Fruit fly (Drosophila melanogaster): Measurements from ENCODE around the gene CG17597.
A peak's percentile ranks its signal among the peaks of the same experiment; 100 is the strongest.

The CG17597 gene

DNA sequence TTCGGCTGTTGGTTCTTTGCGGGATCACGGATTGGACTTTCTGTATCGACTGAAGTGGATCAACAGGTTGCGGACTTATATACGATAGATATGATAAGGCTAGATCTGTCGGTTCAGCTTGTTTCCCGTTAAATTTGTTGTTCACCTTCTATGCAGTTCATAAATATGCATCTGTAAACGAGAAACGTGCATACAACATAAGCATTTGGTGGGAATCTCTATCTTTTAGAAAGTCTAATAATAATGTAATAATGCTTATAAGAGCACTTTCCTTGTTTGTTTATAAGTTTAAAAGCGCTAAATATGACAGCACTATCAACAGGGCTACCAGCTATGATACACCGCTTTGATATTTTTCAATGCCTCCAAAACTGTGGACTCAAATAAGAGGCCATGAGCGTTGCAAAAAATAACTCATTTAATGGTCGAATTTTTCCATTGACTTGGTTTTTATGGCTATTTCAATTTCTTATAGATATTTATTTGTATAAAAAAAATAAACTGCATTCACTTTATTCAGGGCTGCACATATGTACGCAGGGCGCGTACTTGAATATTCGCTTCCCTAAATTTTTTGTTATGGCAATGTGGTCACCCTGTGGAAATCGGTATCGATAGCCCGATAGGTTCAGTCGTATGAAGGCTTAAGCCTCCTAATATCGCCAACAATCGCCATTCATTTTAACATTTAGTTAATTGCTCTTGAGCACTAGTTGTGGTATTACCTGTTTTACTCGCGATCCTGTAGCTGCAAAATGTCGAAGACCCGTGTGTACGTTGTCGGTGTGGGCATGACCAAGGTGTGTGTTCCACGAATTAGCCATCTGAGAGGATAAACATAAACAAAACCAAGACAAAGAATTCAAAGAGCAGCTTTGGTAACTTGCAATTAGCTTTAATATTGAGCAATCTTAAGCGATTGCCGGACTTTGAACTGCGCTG lies at the start of gene CG17597, which contains the start of gene ScpX (continued):
- peak; percentile 65 for TF ChIP-seq CG3838 (GFP tag; optimal IDR thresholded peaks at IDR 0.05)
- TF ChIP-seq Fer1 (GFP tag; optimal IDR thresholded peaks at IDR 0.05) = peak; percentile 49
- TF ChIP-seq CG12659 (GFP tag; optimal IDR thresholded peaks at IDR 0.05) = peak; percentile 81
- peak; percentile 16; the same call in 1 of the 3 replicates for TF ChIP-seq croc (GFP tag; conservative IDR thresholded peaks at IDR 0.05)
- peak; percentile 84 for TF ChIP-seq CG17361 (GFP tag; IDR thresholded peaks at IDR 0.05)
- no peak for TF ChIP-seq chm (GFP tag; IDR thresholded peaks at IDR 0.05)
- peak; percentile 71 for TF ChIP-seq Ptx1 (GFP tag; IDR thresholded peaks at IDR 0.05)
- TF ChIP-seq disco-r (GFP tag; optimal IDR thresholded peaks at IDR 0.05) = peak; percentile 28
- no peak; the same call in 1 of the 2 replicates for TF ChIP-seq CG17328 (GFP tag; IDR thresholded peaks at IDR 0.05)
- TF ChIP-seq gsb-n (tag; optimal IDR thresholded peaks at IDR 0.05) = peak; percentile 24
- peak; percentile 82 for TF ChIP-seq CG14710 (tag; optimal IDR thresholded peaks at IDR 0.05)
- peak; percentile 60 for TF ChIP-seq CG15696 (tag; optimal IDR thresholded peaks at IDR 0.05)
- peak; percentile 63 for TF ChIP-seq CG18599 (GFP tag; optimal IDR thresholded peaks at IDR 0.05)
- TF ChIP-seq Myb (GFP tag; optimal IDR thresholded peaks at IDR 0.05) = peak; percentile 27
- TF ChIP-seq E2f2 (GFP tag; IDR thresholded peaks at IDR 0.05) = peak; percentile 92
- TF ChIP-seq CG15011 (GFP tag; optimal IDR thresholded peaks at IDR 0.05) = peak; percentile 39
- TF ChIP-seq exex (tag; optimal IDR thresholded peaks at IDR 0.05) = peak; percentile 26
- 0 out of 2 replicates have a peak, but pooled peaks have one; percentile 4 for TF ChIP-seq Gsc (GFP tag; IDR thresholded peaks at IDR 0.05)
- TF ChIP-seq CG18476 (GFP tag; optimal IDR thresholded peaks at IDR 0.05) = peak; percentile 68
- 0 out of 3 replicates have a peak, but pooled peaks have one; percentile 16 for TF ChIP-seq Mrtf (GFP tag; IDR thresholded peaks at IDR 0.05)
- TF ChIP-seq ssp (GFP tag; IDR thresholded peaks at IDR 0.05) = peak; percentile 41
- TF ChIP-seq Hmr (GFP tag; optimal IDR thresholded peaks at IDR 0.05) = peak; percentile 63
- peak; percentile 45 for TF ChIP-seq CG6854 (GFP tag; optimal IDR thresholded peaks at IDR 0.05)
- peak; percentile 74 for TF ChIP-seq MESR4 (GFP tag; optimal IDR thresholded peaks at IDR 0.05)
- no peak for TF ChIP-seq trh (GFP tag; optimal IDR thresholded peaks at IDR 0.05)
- TF ChIP-seq CG42726 (GFP tag; IDR thresholded peaks at IDR 0.05; ENCODE audit: partially characterized antibody) = peak; percentile 73
- TF ChIP-seq CG6175 (GFP tag; IDR thresholded peaks at IDR 0.05) = no peak
- no peak for TF ChIP-seq CG8089 (GFP tag; optimal IDR thresholded peaks at IDR 0.05)
- TF ChIP-seq CG1233 (GFP tag; optimal IDR thresholded peaks at IDR 0.05) = peak; percentile 38
- peak; percentile 59 for TF ChIP-seq Nf-YC (tag; optimal IDR thresholded peaks at IDR 0.05)
- peak; percentile 48; the same call in 3 of the 4 replicates for TF ChIP-seq Gug (GFP tag; IDR thresholded peaks at IDR 0.05)
- no peak for TF ChIP-seq Jarid2 (GFP tag; optimal IDR thresholded peaks at IDR 0.05)
- TF ChIP-seq phol (tag; optimal IDR thresholded peaks at IDR 0.05) = peak; percentile 67
- peak; percentile 90 for TF ChIP-seq HLH4C (GFP tag; IDR thresholded peaks at IDR 0.05; ENCODE audit: partially characterized antibody)
- no peak for TF ChIP-seq CG3726 (GFP tag; IDR thresholded peaks at IDR 0.05)
- TF ChIP-seq HLHmδ (GFP tag; optimal IDR thresholded peaks at IDR 0.05) = peak; percentile 14
- no peak for TF ChIP-seq CG10274 (GFP tag; optimal IDR thresholded peaks at IDR 0.05)
- TF ChIP-seq maf-S (GFP tag; optimal IDR thresholded peaks at IDR 0.05) = peak; percentile 60
- TF ChIP-seq ci (GFP tag; IDR thresholded peaks at IDR 0.05) = peak; percentile 59; the same call in 1 of the 3 replicates
- TF ChIP-seq NFAT (GFP tag; IDR thresholded peaks at IDR 0.05) = no peak; the same call in 1 of the 2 replicates
- TF ChIP-seq wdn (GFP tag; IDR thresholded peaks at IDR 0.05) = 0 out of 2 replicates have a peak, but pooled peaks have one; percentile 17
- TF ChIP-seq Antp (GFP tag; optimal IDR thresholded peaks at IDR 0.05) = peak; percentile 53
- peak; percentile 93 for TF ChIP-seq Dref (GFP tag; IDR thresholded peaks at IDR 0.05)
- no peak for TF ChIP-seq CG7271 (tag; optimal IDR thresholded peaks at IDR 0.05)
- no peak for TF ChIP-seq CG15073 (GFP tag; optimal IDR thresholded peaks at IDR 0.05)
- TF ChIP-seq grau (tag; optimal IDR thresholded peaks at IDR 0.05) = peak; percentile 69
- TF ChIP-seq CG9215 (GFP tag; IDR thresholded peaks at IDR 0.05) = peak; percentile 64
- TF ChIP-seq CG11456 (GFP tag; IDR thresholded peaks at IDR 0.05) = 0 out of 3 replicates have a peak, but pooled peaks have one; percentile 59

All from whole organism, embryonic.